Fruit fly (Drosophila melanogaster) whole organism, embryonic: ENCODE results near the gene CG5326.

Experiments used
- Ada2b ChIP-seq: fragments of 200-800 bp; sonication (Bioruptor generic); IDR thresholded peaks from 2 replicates; pipeline ENCODE4 v1.3.6; 2022; ENCODE audit warnings: missing biosample characterization, missing genetic modification characterization
- Atf-2 ChIP-seq: fragments of 200-800 bp; sonication (Bioruptor generic); optimal IDR thresholded peaks from 2 replicates; lab custom pipeline; 2016; ENCODE audit warnings: missing biosample characterization, missing genetic modification characterization
- CG11085 ChIP-seq: fragments of 200-800 bp; sonication (Bioruptor generic); IDR thresholded peaks from 2 replicates; pipeline ENCODE4 v1.3.6; 2022; ENCODE audit warnings: missing biosample characterization, missing genetic modification characterization
- CG11247 ChIP-seq: fragments of 200-800 bp; sonication (Bioruptor generic); IDR thresholded peaks from 2 replicates; pipeline ENCODE4 v1.3.6; 2022; ENCODE audit warnings: missing biosample characterization, missing genetic modification characterization
- CG11504 ChIP-seq: fragments of 200-800 bp; sonication (Bioruptor generic); optimal IDR thresholded peaks from 3 replicates; lab custom pipeline; 2019; ENCODE audit warnings: missing biosample characterization, mild to moderate bottlenecking, missing genetic modification characterization, moderate library complexity
- CG12155 ChIP-seq: fragments of 200-800 bp; sonication (Bioruptor generic); optimal IDR thresholded peaks from 3 replicates; lab custom pipeline; 2016; ENCODE audit warnings: missing biosample characterization, missing genetic modification characterization
- CG12299 ChIP-seq: fragments of 200-800 bp; sonication (Bioruptor generic); optimal IDR thresholded peaks from 2 replicates; lab custom pipeline; 2018; ENCODE audit warnings: missing biosample characterization, mild to moderate bottlenecking, missing genetic modification characterization
- CG14441 ChIP-seq: fragments of 200-800 bp; sonication (Bioruptor generic); IDR thresholded peaks from 2 replicates; pipeline ENCODE4 v1.3.6; 2022; ENCODE audit warnings: missing biosample characterization, missing genetic modification characterization
- CG15073 ChIP-seq: fragments of 200-800 bp; sonication (Bioruptor generic); optimal IDR thresholded peaks from 2 replicates; lab custom pipeline; 2016; ENCODE audit warnings: missing biosample characterization, missing genetic modification characterization
- CG1529 ChIP-seq: fragments of 200-800 bp; sonication (Bioruptor generic); optimal IDR thresholded peaks from 3 replicates; lab custom pipeline; 2018; ENCODE audit warnings: missing biosample characterization, missing genetic modification characterization
- CG1603 ChIP-seq: fragments of 200-800 bp; sonication (Bioruptor generic); optimal IDR thresholded peaks from 2 replicates; lab custom pipeline; 2019; ENCODE audit warnings: missing biosample characterization, mild to moderate bottlenecking, missing genetic modification characterization, moderate library complexity
- CG18599 ChIP-seq: fragments of 200-800 bp; sonication (Bioruptor generic); optimal IDR thresholded peaks from 3 replicates; lab custom pipeline; 2017; ENCODE audit warnings: missing biosample characterization, missing genetic modification characterization, mild to moderate bottlenecking, moderate library complexity, missing genetic modification reagents
- CG30403 ChIP-seq: fragments of 200-800 bp; sonication (Bioruptor generic); optimal IDR thresholded peaks from 3 replicates; lab custom pipeline; 2016; ENCODE audit warnings: missing biosample characterization, missing genetic modification characterization
- CG4404 ChIP-seq: fragments of 200-800 bp; sonication (Bioruptor generic); IDR thresholded peaks from 2 replicates; pipeline ENCODE4 v1.3.6; 2022; ENCODE audit warnings: missing biosample characterization, missing genetic modification characterization
- CG4424 ChIP-seq: fragments of 200-800 bp; sonication (Bioruptor generic); optimal IDR thresholded peaks from 3 replicates; lab custom pipeline; 2016; ENCODE audit warnings: missing biosample characterization, missing genetic modification characterization
- CG6854 ChIP-seq: fragments of 200-800 bp; sonication (Bioruptor generic); optimal IDR thresholded peaks from 3 replicates; lab custom pipeline; 2017; ENCODE audit warnings: missing biosample characterization, mild to moderate bottlenecking, missing genetic modification characterization
- CG7357 ChIP-seq: fragments of 200-800 bp; sonication (Bioruptor generic); IDR thresholded peaks from 3 replicates; pipeline ENCODE4 v1.3.6; 2022; ENCODE audit warnings: missing biosample characterization, missing genetic modification characterization
- CG7928 ChIP-seq: fragments of 200-800 bp; sonication (Bioruptor generic); optimal IDR thresholded peaks from 2 replicates; lab custom pipeline; 2017; ENCODE audit warnings: missing biosample characterization, mild to moderate bottlenecking, missing genetic modification characterization
- Dip3 ChIP-seq: fragments of 200-800 bp; sonication (Bioruptor generic); optimal IDR thresholded peaks from 3 replicates; lab custom pipeline; 2016; ENCODE audit warnings: missing biosample characterization, missing genetic modification characterization
- Fer1 ChIP-seq: fragments of 200-800 bp; sonication (Bioruptor generic); optimal IDR thresholded peaks from 2 replicates; lab custom pipeline; 2017; ENCODE audit warnings: missing biosample characterization, mild to moderate bottlenecking, missing genetic modification characterization
- HLH54F ChIP-seq: fragments of 200-800 bp; sonication (Bioruptor generic); optimal IDR thresholded peaks from 3 replicates; lab custom pipeline; 2016; ENCODE audit warnings: missing biosample characterization, missing genetic modification characterization
- MTF-1 ChIP-seq: fragments of 200-800 bp; sonication (Bioruptor generic); optimal IDR thresholded peaks from 2 replicates; lab custom pipeline; 2018; ENCODE audit warnings: missing biosample characterization, mild to moderate bottlenecking, missing genetic modification characterization, borderline replicate concordance
- Opbp ChIP-seq: fragments of 200-800 bp; sonication (Bioruptor generic); IDR thresholded peaks from 3 replicates; pipeline ENCODE4 v1.3.6; 2022; ENCODE audit warnings: missing biosample characterization, missing genetic modification characterization; ENCODE audit not compliant: partially characterized antibody
- Poxn ChIP-seq: fragments of 200-800 bp; sonication (Bioruptor generic); IDR thresholded peaks from 2 replicates; pipeline ENCODE4 v1.3.6; 2022; ENCODE audit warnings: missing biosample characterization, missing genetic modification characterization
- Ptx1 ChIP-seq: fragments of 200-800 bp; sonication (Bioruptor generic); IDR thresholded peaks from 2 replicates; pipeline ENCODE4 v1.3.6; 2022; ENCODE audit warnings: missing biosample characterization, missing genetic modification characterization
- Rfx ChIP-seq: fragments of 200-800 bp; sonication (Bioruptor generic); IDR thresholded peaks from 2 replicates; pipeline ENCODE4 v1.3.6; 2022; ENCODE audit warnings: missing biosample characterization, missing genetic modification characterization
- Vsx1 ChIP-seq: fragments of 200-800 bp; sonication (Bioruptor generic); optimal IDR thresholded peaks from 2 replicates; lab custom pipeline; 2017; ENCODE audit warnings: missing biosample characterization, mild to moderate bottlenecking, missing genetic modification characterization, missing genetic modification reagents
- YL-1 ChIP-seq: fragments of 200-800 bp; sonication (Bioruptor generic); optimal IDR thresholded peaks from 3 replicates; lab custom pipeline; 2017; ENCODE audit warnings: missing biosample characterization, mild to moderate bottlenecking, missing genetic modification characterization
- ap ChIP-seq: fragments of 200-800 bp; sonication (Bioruptor generic); IDR thresholded peaks from 2 replicates; pipeline ENCODE4 v1.3.6; 2022; ENCODE audit warnings: missing biosample characterization, missing genetic modification characterization
- az2 ChIP-seq: fragments of 200-800 bp; sonication (Bioruptor generic); optimal IDR thresholded peaks from 3 replicates; lab custom pipeline; 2016; ENCODE audit warnings: missing biosample characterization, missing genetic modification characterization
- bsh ChIP-seq, 2 experiments: fragments of 200-800 bp; sonication (Bioruptor generic); optimal IDR thresholded peaks; 2 replicates each; lab custom pipeline; 2017 to 2018; ENCODE audit warnings: mild to moderate bottlenecking in 2 of 2, missing biosample characterization in 2 of 2, missing genetic modification characterization in 2 of 2, moderate library complexity in 1 of 2
- cato ChIP-seq: fragments of 200-800 bp; sonication (Bioruptor generic); optimal IDR thresholded peaks from 2 replicates; lab custom pipeline; 2016; ENCODE audit warnings: missing biosample characterization, missing genetic modification characterization, borderline replicate concordance
- chm ChIP-seq: fragments of 200-800 bp; sonication (Bioruptor generic); IDR thresholded peaks from 2 replicates; pipeline ENCODE4 v1.3.6; 2022; ENCODE audit warnings: missing biosample characterization, missing genetic modification characterization
- corto ChIP-seq: fragments of 200-800 bp; sonication (Bioruptor generic); optimal IDR thresholded peaks from 2 replicates; lab custom pipeline; 2016; ENCODE audit warnings: missing biosample characterization, mild to moderate bottlenecking, missing genetic modification characterization, moderate library complexity
- dmrt11E ChIP-seq: fragments of 200-800 bp; sonication (Bioruptor generic); optimal IDR thresholded peaks from 3 replicates; lab custom pipeline; 2018; ENCODE audit warnings: missing biosample characterization, mild to moderate bottlenecking, missing genetic modification characterization, moderate library complexity
- dmrt99B ChIP-seq: fragments of 200-800 bp; sonication (Bioruptor generic); optimal IDR thresholded peaks from 2 replicates; lab custom pipeline; 2018; ENCODE audit warnings: missing biosample characterization, mild to moderate bottlenecking, missing genetic modification characterization, moderate library complexity
- gcm2 ChIP-seq: fragments of 200-800 bp; sonication (Bioruptor generic); optimal IDR thresholded peaks from 2 replicates; lab custom pipeline; 2016; ENCODE audit warnings: missing biosample characterization, missing genetic modification characterization
- gsb ChIP-seq: fragments of 200-800 bp; sonication (Bioruptor generic); IDR thresholded peaks from 2 replicates; pipeline ENCODE4 v1.3.6; 2022; ENCODE audit warnings: missing biosample characterization, missing genetic modification characterization
- gsb-n ChIP-seq: fragments of 200-800 bp; sonication (Bioruptor generic); optimal IDR thresholded peaks from 3 replicates; lab custom pipeline; 2018; ENCODE audit warnings: missing biosample characterization, mild to moderate bottlenecking, missing genetic modification characterization
- inv ChIP-seq: fragments of 200-800 bp; sonication (Bioruptor generic); IDR thresholded peaks from 2 replicates; pipeline ENCODE4 v1.3.6; 2022; ENCODE audit warnings: missing biosample characterization, missing genetic modification characterization; ENCODE audit not compliant: partially characterized antibody
- knrl ChIP-seq: fragments of 200-800 bp; sonication (Bioruptor generic); IDR thresholded peaks from 3 replicates; pipeline ENCODE4 v1.3.6; 2022; ENCODE audit warnings: missing biosample characterization, missing genetic modification characterization; ENCODE audit not compliant: partially characterized antibody
- lab ChIP-seq: fragments of 200-800 bp; sonication (Bioruptor generic); optimal IDR thresholded peaks from 3 replicates; lab custom pipeline; 2017; ENCODE audit warnings: missing biosample characterization, missing genetic modification characterization, mild to moderate bottlenecking, moderate library complexity, missing genetic modification reagents
- lola ChIP-seq, 3 experiments: fragments of >200 bp in 2 of 3; fragments of 200-800 bp in 1 of 3; sonication (Bioruptor generic) in 1 of 3; optimal IDR thresholded peaks; 2 replicates each; lab custom pipeline; 2017 to 2019; ENCODE audit warnings: missing biosample characterization in 3 of 3, missing genetic modification characterization in 3 of 3, mild to moderate bottlenecking in 1 of 3, moderate library complexity in 1 of 3
- lov ChIP-seq, 2 experiments: fragments of 200-800 bp in 1 of 2; fragments of >200 bp in 1 of 2; sonication (Bioruptor generic) in 1 of 2; IDR thresholded peaks in 1 of 2; optimal IDR thresholded peaks in 1 of 2; 2 replicates in 1 of 2; 3 replicates in 1 of 2; pipeline versions ENCODE4 v1.3.6 to Lab custom; 2017 to 2022; ENCODE audit warnings: missing biosample characterization in 1 of 2, missing genetic modification characterization in 1 of 2
- mirr ChIP-seq: fragments of 200-800 bp; sonication (Bioruptor generic); optimal IDR thresholded peaks from 3 replicates; lab custom pipeline; 2018; ENCODE audit warnings: missing biosample characterization, mild to moderate bottlenecking, missing genetic modification characterization
- nau ChIP-seq: fragments of 200-800 bp; sonication (Bioruptor generic); optimal IDR thresholded peaks from 3 replicates; lab custom pipeline; 2017; ENCODE audit warnings: missing biosample characterization, mild to moderate bottlenecking, missing genetic modification characterization, missing genetic modification reagents
- pan ChIP-seq, 4 experiments: fragments of >200 bp in 3 of 4; fragments of 200-800 bp in 1 of 4; sonication (Bioruptor generic) in 1 of 4; optimal IDR thresholded peaks in 3 of 4; IDR thresholded peaks in 1 of 4; 2 replicates each; pipeline versions ENCODE4 v1.3.6 to Lab custom; 2017 to 2022; ENCODE audit warnings: missing biosample characterization in 2 of 4, missing genetic modification characterization in 2 of 4, mixed read lengths in 1 of 4
- schlank ChIP-seq: fragments of 200-800 bp; sonication (Bioruptor generic); optimal IDR thresholded peaks from 2 replicates; lab custom pipeline; 2018; ENCODE audit warnings: missing biosample characterization, mild to moderate bottlenecking, missing genetic modification characterization
- usp ChIP-seq: fragments of >200 bp; optimal IDR thresholded peaks from 2 replicates; lab custom pipeline; 2017; ENCODE audit warnings: missing biosample characterization, missing genetic modification characterization
- yki ChIP-seq: fragments of >200 bp; optimal IDR thresholded peaks from 3 replicates; lab custom pipeline; 2018

Gene CG5326

dm6 chr3R:22518285-22518684, 21.4 kb downstream of the CG5326 start:
- no peak for TF ChIP-seq Opbp
- no peak for TF ChIP-seq inv (GFP tag; lab: Robert Waterston, UW)
- TF ChIP-seq corto (GFP tag; lab: Kevin White, UChicago) = no peak
- no peak for TF ChIP-seq CG6854 (GFP tag; lab: Kevin White, UChicago)
- TF ChIP-seq MTF-1 = no peak
- TF ChIP-seq Poxn (GFP tag; lab: Robert Waterston, UW) = no peak
- TF ChIP-seq CG18599 (GFP tag; lab: Kevin White, UChicago) = peak; percentile 64
- no peak for TF ChIP-seq CG4424 (GFP tag; lab: Kevin White, UChicago)
- no peak for TF ChIP-seq gsb-n
- TF ChIP-seq az2 (GFP tag; lab: Kevin White, UChicago) = no peak
- no peak for TF ChIP-seq CG11504 (tag; lab: Kevin White, UChicago)
- no peak for TF ChIP-seq gcm2 (GFP tag; lab: Kevin White, UChicago)
- TF ChIP-seq Atf-2 = no peak
- TF ChIP-seq CG11247 (GFP tag; lab: Robert Waterston, UW) = no peak
- TF ChIP-seq Fer1 = peak; percentile 39
- no peak for TF ChIP-seq lola (GFP tag; optimal IDR thresholded peaks at IDR 0.05; lab: Kevin White, UChicago)
- TF ChIP-seq cato (GFP tag; lab: Kevin White, UChicago) = no peak
- no peak for TF ChIP-seq dmrt11E (tag; lab: Kevin White, UChicago)
- TF ChIP-seq CG1603 (tag; lab: Kevin White, UChicago) = no peak
- TF ChIP-seq ap = no peak
- peak; percentile 41 for TF ChIP-seq mirr (GFP tag; lab: Kevin White, UChicago)
- no peak for TF ChIP-seq yki (lab: Kevin White, UChicago)
- TF ChIP-seq Vsx1 (GFP tag; lab: Kevin White, UChicago) = no peak
- TF ChIP-seq CG14441 (GFP tag; lab: Robert Waterston, UW) = no peak
- TF ChIP-seq usp (GFP tag; lab: Kevin White, UChicago) = no peak
- no peak for TF ChIP-seq chm (GFP tag; lab: Robert Waterston, UW)
- TF ChIP-seq CG15073 (GFP tag; lab: Kevin White, UChicago) = no peak
- TF ChIP-seq bsh (GFP tag; optimal IDR thresholded peaks at IDR 0.05; lab: Kevin White, UChicago) = no peak
- TF ChIP-seq lov (optimal IDR thresholded peaks at IDR 0.05; lab: Kevin White, UChicago) = no peak
- no peak for TF ChIP-seq lov (GFP tag; IDR thresholded peaks at IDR 0.05; lab: Robert Waterston, UW)
- peak; percentile 28; the same call in 1 of the 2 replicates for TF ChIP-seq Rfx (GFP tag; lab: Robert Waterston, UW)
- TF ChIP-seq CG12299 (tag; lab: Kevin White, UChicago) = no peak
- TF ChIP-seq gsb (GFP tag; lab: Robert Waterston, UW) = no peak
- TF ChIP-seq CG7357 (GFP tag; lab: Robert Waterston, UW) = no peak
- no peak for TF ChIP-seq Ptx1 (GFP tag; lab: Robert Waterston, UW)
- no peak for TF ChIP-seq nau
- no peak for TF ChIP-seq CG4404 (GFP tag; lab: Robert Waterston, UW)
- no peak for TF ChIP-seq CG12155 (GFP tag; lab: Kevin White, UChicago)
- TF ChIP-seq CG1529 (GFP tag; lab: Kevin White, UChicago) = no peak
- peak; percentile 57 for TF ChIP-seq schlank (tag; lab: Kevin White, UChicago)
- TF ChIP-seq dmrt99B (tag; lab: Kevin White, UChicago) = no peak
- no peak for TF ChIP-seq HLH54F
- TF ChIP-seq CG7928 (GFP tag; lab: Kevin White, UChicago) = no peak
- no peak for TF ChIP-seq CG11085 (GFP tag; lab: Robert Waterston, UW)
- TF ChIP-seq Dip3 (GFP tag; lab: Kevin White, UChicago) = no peak
- TF ChIP-seq knrl (GFP tag; lab: Robert Waterston, UW) = no peak
- TF ChIP-seq pan (optimal IDR thresholded peaks at IDR 0.05; lab: Kevin White, UChicago) = no peak
- no peak for TF ChIP-seq pan (GFP tag; optimal IDR thresholded peaks at IDR 0.05 in 1 of 2, IDR thresholded peaks at IDR 0.05 in 1 of 2)
- peak; percentile 80 for TF ChIP-seq lab
- no peak for TF ChIP-seq CG30403
- no peak for TF ChIP-seq YL-1 (GFP tag; lab: Kevin White, UChicago)
- no peak for TF ChIP-seq Ada2b (GFP tag; lab: Robert Waterston, UW)
